Worm (Caenorhabditis elegans) whole organism, L2 larva: ENCODE measurements around the gene C03E10.1.

ENCODE experiments used
- crh-2 ChIP-seq: sonication (generic microtip); optimal IDR thresholded peaks from 2 replicates; lab custom pipeline; 2017; ENCODE audit warnings: missing biosample characterization, missing genetic modification characterization
- dmd-4 ChIP-seq: sonication (generic microtip); optimal IDR thresholded peaks from 2 replicates; lab custom pipeline; 2017; ENCODE audit warnings: missing biosample characterization, missing genetic modification characterization
- mdl-1 ChIP-seq, 2 experiments: fragments of 150-350 bp in 1 of 2; sonication (generic microtip) in 1 of 2; optimal IDR thresholded peaks; 2 replicates each; lab custom pipeline; 2017; ENCODE audit warnings: missing biosample characterization in 2 of 2, missing genetic modification characterization in 2 of 2
- nhr-77 ChIP-seq: fragments of 150-350 bp; optimal IDR thresholded peaks from 2 replicates; lab custom pipeline; 2014; ENCODE audit warnings: missing biosample characterization, missing genetic modification characterization
- snpc-4 ChIP-seq: fragments of 150-350 bp; optimal IDR thresholded peaks from 2 replicates; lab custom pipeline; 2014; ENCODE audit warnings: missing biosample characterization, missing genetic modification characterization
- unc-62 ChIP-seq: fragments of 150-350 bp; optimal IDR thresholded peaks from 2 replicates; lab custom pipeline; 2014; ENCODE audit warnings: missing biosample characterization, missing genetic modification reagents, missing genetic modification characterization

DNA sequence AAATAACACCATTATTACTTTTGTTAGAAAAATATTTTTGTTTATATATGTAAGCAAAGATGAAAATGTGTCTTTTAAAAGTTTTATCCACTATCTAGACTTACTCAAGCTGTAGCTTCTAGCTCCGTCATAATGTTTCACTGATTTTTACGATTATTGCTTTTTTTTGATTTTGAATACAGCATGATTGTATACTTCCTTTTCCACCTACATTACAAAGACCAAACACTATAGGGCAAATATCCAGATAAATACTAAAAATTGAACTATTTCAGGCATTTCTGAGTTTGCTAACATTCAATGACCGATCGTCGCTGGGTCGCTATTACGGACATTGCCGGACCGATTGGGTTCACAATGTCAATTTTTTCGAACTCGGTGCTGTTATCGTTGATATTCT is 24.3 kb upstream of the C03E10.1 start, which contains the start of gene str-116:
- no peak for TF ChIP-seq crh-2 (tag; lab: Kevin White, UChicago)
- TF ChIP-seq snpc-4 (tag; lab: Kevin White, UChicago), result no peak
- no peak for TF ChIP-seq dmd-4 (tag; lab: Kevin White, UChicago)
- no peak for TF ChIP-seq nhr-77 (tag; lab: Kevin White, UChicago)
- no peak for TF ChIP-seq mdl-1 (tag; optimal IDR thresholded peaks at IDR 0.05; lab: Kevin White, UChicago)
- TF ChIP-seq unc-62 (GFP tag; lab: Kevin White, UChicago), result no peak
